Fruit fly (Drosophila melanogaster): Measurements from ENCODE around the gene CG31121.

Gene CG31121

DNA sequence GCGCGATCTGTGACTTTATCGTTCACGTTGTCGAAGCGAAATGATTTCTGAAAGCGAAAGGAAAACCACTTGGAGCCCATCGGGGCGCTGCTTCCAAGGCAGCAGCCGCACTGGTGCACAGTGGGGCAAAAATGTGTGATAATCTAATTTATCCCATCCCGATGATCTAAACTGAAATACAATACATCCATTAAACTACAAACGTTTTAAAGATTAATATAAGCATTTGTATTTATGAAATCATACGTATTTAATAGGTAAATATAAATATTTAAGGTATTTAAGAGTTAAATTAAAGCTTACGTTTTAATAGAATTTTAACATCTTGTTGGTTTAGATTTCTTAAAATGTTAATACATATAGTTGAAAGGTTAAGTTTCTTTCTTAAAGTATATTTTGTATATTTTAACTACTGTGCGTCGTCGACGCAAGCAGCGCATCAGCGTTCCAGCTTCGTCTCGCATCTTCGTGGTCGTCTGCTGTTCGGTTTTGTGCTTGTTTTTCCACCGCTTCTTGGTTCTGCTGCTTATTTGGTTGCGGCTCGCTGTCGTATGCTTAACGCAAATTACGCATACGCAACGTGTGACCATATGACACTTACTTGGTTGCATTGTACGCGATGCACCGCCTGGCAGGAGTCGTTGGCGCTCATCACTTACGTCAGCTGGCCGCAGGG, 11.7 kb upstream of the CG31121 start, which contains the start of gene CG13643 (continued):
- TF ChIP-seq achi (GFP tag; optimal IDR thresholded peaks at IDR 0.05): peak; percentile 74
- TF ChIP-seq lz (GFP tag; optimal IDR thresholded peaks at IDR 0.05): no peak
- peak; percentile 58 for TF ChIP-seq acj6 (GFP tag; optimal IDR thresholded peaks at IDR 0.05)
- no peak for TF ChIP-seq Sox102F (GFP tag; optimal IDR thresholded peaks at IDR 0.05)
- no peak for TF ChIP-seq Ets21C (GFP tag; optimal IDR thresholded peaks at IDR 0.05)
- TF ChIP-seq CG6808 (GFP tag; optimal IDR thresholded peaks at IDR 0.05): peak; percentile 41
- peak; percentile 55 for TF ChIP-seq Hr4 (GFP tag; optimal IDR thresholded peaks at IDR 0.05)
- no peak for TF ChIP-seq spab (GFP tag; optimal IDR thresholded peaks at IDR 0.05)
- peak; percentile 64 for TF ChIP-seq net (GFP tag; optimal IDR thresholded peaks at IDR 0.05)
- peak; percentile 88 for TF ChIP-seq Eip78C (GFP tag)
- TF ChIP-seq dac (GFP tag; optimal IDR thresholded peaks at IDR 0.05): peak; percentile 18
- no peak for TF ChIP-seq CG10669 (GFP tag; optimal IDR thresholded peaks at IDR 0.05)
- TF ChIP-seq OdsH (GFP tag; optimal IDR thresholded peaks at IDR 0.05): peak; percentile 55
- peak; percentile 4 for TF ChIP-seq Smox (GFP tag; optimal IDR thresholded peaks at IDR 0.05)
- TF ChIP-seq Eip75B (GFP tag; optimal IDR thresholded peaks at IDR 0.05): no peak
- no peak for TF ChIP-seq CG1621 (tag; optimal IDR thresholded peaks at IDR 0.05)
- TF ChIP-seq Met (GFP tag; optimal IDR thresholded peaks at IDR 0.05): peak; percentile 18
- TF ChIP-seq CG8119 (GFP tag; IDR thresholded peaks at IDR 0.05): peak; percentile 86
- peak; percentile 70 for TF ChIP-seq svp (GFP tag)
- no peak for TF ChIP-seq Sox15 (GFP tag; optimal IDR thresholded peaks at IDR 0.05)
- TF ChIP-seq CG7368 (GFP tag; optimal IDR thresholded peaks at IDR 0.05): peak; percentile 11
- no peak for TF ChIP-seq Sox14 (GFP tag; optimal IDR thresholded peaks at IDR 0.05)
- peak; percentile 23 for TF ChIP-seq pdm3 (GFP tag; optimal IDR thresholded peaks at IDR 0.05)
- TF ChIP-seq CG10631 (GFP tag; optimal IDR thresholded peaks at IDR 0.05): peak; percentile 40
- TF ChIP-seq esn (GFP tag; optimal IDR thresholded peaks at IDR 0.05): no peak
- peak; percentile 85 for TF ChIP-seq CG32006 (GFP tag; optimal IDR thresholded peaks at IDR 0.05)
- peak; percentile 75 for TF ChIP-seq CG6276 (GFP tag; optimal IDR thresholded peaks at IDR 0.05)
- TF ChIP-seq Hr39 (GFP tag; optimal IDR thresholded peaks at IDR 0.05): no peak

DNA sequence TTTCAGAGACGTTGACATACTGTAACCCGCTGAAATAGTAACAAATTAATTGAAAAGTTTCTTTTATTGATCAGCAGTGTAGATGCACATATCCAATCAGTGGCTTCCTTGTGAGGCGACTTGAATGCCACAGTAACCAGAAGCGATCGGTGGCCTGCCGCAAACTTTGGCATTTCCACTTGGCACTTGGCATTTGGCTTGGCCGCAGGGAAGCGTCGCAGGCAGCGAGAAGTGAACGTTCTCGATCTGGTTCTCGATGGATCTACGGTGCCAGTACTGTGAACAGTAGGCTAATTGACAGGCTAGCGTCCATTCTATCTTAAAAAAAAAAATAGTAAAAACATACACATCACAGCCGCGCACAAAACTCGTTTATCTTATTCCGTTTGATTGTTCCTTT, 6.4 kb upstream of the CG31121 start, which contains the start of gene CG10845:
Gene CG10845 (plus strand): TSS at position 301 of the 400 bp plus-strand sequence.
- TF ChIP-seq Ets96B (tag; optimal IDR thresholded peaks at IDR 0.05) (no peak), pdm3 (GFP tag; optimal IDR thresholded peaks at IDR 0.05) (no peak), CG15336 (GFP tag; IDR thresholded peaks at IDR 0.05) (no peak)

DNA sequence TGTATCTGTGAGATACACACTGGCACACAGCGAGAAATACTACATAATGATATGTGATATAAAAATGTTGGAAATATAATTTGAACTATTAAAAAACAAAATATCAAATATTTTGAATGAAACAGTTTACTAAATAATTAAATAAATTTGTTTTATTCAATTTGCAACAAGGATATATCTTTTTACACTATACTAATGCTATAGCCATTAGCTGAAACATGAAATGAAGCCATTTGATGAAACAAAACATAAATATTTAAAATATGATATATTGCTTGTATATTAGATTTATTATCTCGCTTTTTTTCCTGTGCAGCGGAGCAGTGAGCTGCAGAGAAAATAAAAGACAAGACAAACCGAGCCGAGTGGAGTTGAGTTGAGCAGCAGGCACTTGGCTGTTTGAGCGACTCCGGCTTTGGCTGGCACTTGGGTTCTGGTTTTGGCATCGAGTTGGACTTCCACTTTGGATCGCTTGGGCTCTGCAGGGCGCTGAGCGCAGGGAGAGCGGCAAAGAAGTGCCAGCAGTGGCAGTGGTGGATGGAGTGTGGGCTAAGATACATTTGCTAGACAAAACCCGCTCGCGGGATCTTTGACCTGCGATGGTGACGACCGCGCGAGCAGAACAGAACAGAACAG, 967 bp downstream of the CG31121 start:
- TF ChIP-seq CG3032 (tag; optimal IDR thresholded peaks at IDR 0.05): peak; percentile 96
- peak; percentile 72 for TF ChIP-seq topi (GFP tag; optimal IDR thresholded peaks at IDR 0.05)
- TF ChIP-seq CG6163 (GFP tag; IDR thresholded peaks at IDR 0.05): peak; percentile 81; the same call in 2 of the 3 replicates
- peak; percentile 79 for TF ChIP-seq CG8632 (GFP tag; optimal IDR thresholded peaks at IDR 0.05)
- peak; percentile 90 for TF ChIP-seq achi (GFP tag; optimal IDR thresholded peaks at IDR 0.05)
- TF ChIP-seq dsx (GFP tag; optimal IDR thresholded peaks at IDR 0.05; ENCODE audit: poor library complexity, severe bottlenecking): peak; percentile 91
- peak; percentile 90 for TF ChIP-seq CG32006 (GFP tag; optimal IDR thresholded peaks at IDR 0.05)
- TF ChIP-seq Eip78C (GFP tag): peak; percentile 95
- TF ChIP-seq CG1621 (tag; optimal IDR thresholded peaks at IDR 0.05): peak; percentile 45
- peak; percentile 81 for TF ChIP-seq acj6 (GFP tag; optimal IDR thresholded peaks at IDR 0.05)
- TF ChIP-seq CG11902 (GFP tag; optimal IDR thresholded peaks at IDR 0.05): peak; percentile 59
- TF ChIP-seq Lpt (GFP tag; optimal IDR thresholded peaks at IDR 0.05): peak; percentile 94
- TF ChIP-seq CG6276 (GFP tag; optimal IDR thresholded peaks at IDR 0.05): peak; percentile 92
- peak; percentile 84 to 86 for TF ChIP-seq ss (GFP tag; optimal IDR thresholded peaks at IDR 0.05)
- TF ChIP-seq Ets96B (tag; optimal IDR thresholded peaks at IDR 0.05): peak; percentile 93
- peak; percentile 69 for TF ChIP-seq Blimp-1 (GFP tag; optimal IDR thresholded peaks at IDR 0.05)
- TF ChIP-seq Sox15 (GFP tag; optimal IDR thresholded peaks at IDR 0.05): peak; percentile 39
- TF ChIP-seq CG10631 (GFP tag; optimal IDR thresholded peaks at IDR 0.05): peak; percentile 88
- peak; percentile 42 for TF ChIP-seq vri (GFP tag; optimal IDR thresholded peaks at IDR 0.05)
- TF ChIP-seq fd59A (GFP tag; optimal IDR thresholded peaks at IDR 0.05): peak; percentile 85
- TF ChIP-seq CG16779 (tag; optimal IDR thresholded peaks at IDR 0.05): peak; percentile 81
- TF ChIP-seq CG7368 (GFP tag; optimal IDR thresholded peaks at IDR 0.05): peak; percentile 78
- peak; percentile 87 for TF ChIP-seq svp (GFP tag)
- TF ChIP-seq CG6854 (GFP tag; optimal IDR thresholded peaks at IDR 0.05): peak; percentile 76
- TF ChIP-seq CG8119 (GFP tag; IDR thresholded peaks at IDR 0.05): peak; percentile 95
- peak; percentile 86 for TF ChIP-seq OdsH (GFP tag; optimal IDR thresholded peaks at IDR 0.05)
- TF ChIP-seq CG9139 (GFP tag; optimal IDR thresholded peaks at IDR 0.05): peak; percentile 74
- peak; percentile 55 for TF ChIP-seq lz (GFP tag; optimal IDR thresholded peaks at IDR 0.05)
- TF ChIP-seq Hr4 (GFP tag; optimal IDR thresholded peaks at IDR 0.05): peak; percentile 66

Measured in whole organism, prepupa.